Worm (Caenorhabditis elegans) whole organism, L4 larva: Measurements from ENCODE around the gene C35A11.3.
A peak's percentile ranks its signal among the peaks of the same experiment; 100 is the strongest.

Experiments
- aha-1 ChIP-seq: fragments of 150-350 bp; peaks from one replicate; lab custom pipeline; 2014; ENCODE audit warnings: missing biosample characterization, missing genetic modification characterization
- dmd-6 ChIP-seq: fragments of 200-800 bp; sonication (Bioruptor generic); IDR thresholded peaks from 2 replicates; pipeline ENCODE4 v1.3.6; 2022; ENCODE audit warnings: missing genetic modification reagents, missing genetic modification characterization, missing compliant biosample characterization
- dve-1 ChIP-seq: sonication (generic microtip); optimal IDR thresholded peaks from 2 replicates; lab custom pipeline; 2017; ENCODE audit warnings: antibody characterized with exemption, mild to moderate bottlenecking, missing genetic modification characterization, missing compliant biosample characterization; ENCODE audit not compliant: insufficient read depth
- egl-27 ChIP-seq: sonication (generic microtip); optimal IDR thresholded peaks from 3 replicates; lab custom pipeline; 2017; ENCODE audit warnings: missing biosample characterization, missing genetic modification reagents, missing genetic modification characterization
- fkh-10 ChIP-seq: fragments of 150-350 bp; optimal IDR thresholded peaks from 2 replicates; lab custom pipeline; 2014; ENCODE audit warnings: missing biosample characterization, missing genetic modification reagents, missing genetic modification characterization
- fos-1 ChIP-seq: fragments of 150-350 bp; optimal IDR thresholded peaks from 2 replicates; lab custom pipeline; 2014; ENCODE audit warnings: missing biosample characterization, missing genetic modification characterization
- hif-1 ChIP-seq, 2 experiments: sonication (generic microtip); optimal IDR thresholded peaks; 2 replicates each; lab custom pipeline; 2016 to 2017; ENCODE audit warnings: missing compliant biosample characterization in 2 of 2, missing genetic modification characterization in 2 of 2, missing genetic modification reagents in 2 of 2, missing genotype in 2 of 2, mild to moderate bottlenecking in 1 of 2
- mdl-1 ChIP-seq, 2 experiments: fragments of 150-350 bp in 1 of 2; sonication (generic microtip) in 1 of 2; optimal IDR thresholded peaks; 2 replicates each; lab custom pipeline; 2014 to 2017; ENCODE audit warnings: missing biosample characterization in 2 of 2, missing genetic modification characterization in 2 of 2
- nhr-28 ChIP-seq: fragments of 150-350 bp; optimal IDR thresholded peaks from 2 replicates; lab custom pipeline; 2014; ENCODE audit warnings: missing biosample characterization, missing genetic modification characterization
- nhr-48 ChIP-seq: sonication (generic microtip); optimal IDR thresholded peaks from 2 replicates; lab custom pipeline; 2016; ENCODE audit warnings: mild to moderate bottlenecking, missing genetic modification characterization, missing compliant biosample characterization
- tag-97 ChIP-seq: fragments of 200-800 bp; sonication (Bioruptor generic); IDR thresholded peaks from 2 replicates; pipeline ENCODE4 v1.3.6; 2022; ENCODE audit warnings: missing genetic modification characterization, missing compliant biosample characterization
- unc-39 ChIP-seq: sonication (generic microtip); optimal IDR thresholded peaks from 2 replicates; lab custom pipeline; 2017; ENCODE audit warnings: missing biosample characterization, missing genetic modification characterization
- unc-62 ChIP-seq, 3 experiments: fragments of 150-350 bp in 1 of 3; sonication (generic microtip); optimal IDR thresholded peaks in 2 of 3; peaks in 1 of 3; 1 replicate in 1 of 3; 2 replicates in 2 of 3; lab custom pipeline; 2014 to 2017; ENCODE audit warnings: missing biosample characterization in 3 of 3, missing genetic modification characterization in 3 of 3, missing genetic modification reagents in 3 of 3, missing genotype in 1 of 3
- zip-2 ChIP-seq: fragments of 150-350 bp; optimal IDR thresholded peaks from 2 replicates; lab custom pipeline; 2014; ENCODE audit warnings: missing biosample characterization, missing genetic modification characterization

C35A11.3 gene

ce11 chrV:5412808-5413405, 40.7 kb downstream of the C35A11.3 start, which contains the start of gene F08F3.10:
F08F3.10 (plus strand) TSS chrV:5413355.
- TF ChIP-seq unc-39 (tag; lab: Kevin White, UChicago) (no peak), dmd-6 (GFP tag; lab: Robert Waterston, UW) (peak; percentile 65), nhr-48 (tag; lab: Kevin White, UChicago) (peak; percentile 62), mdl-1 (tag; optimal IDR thresholded peaks at IDR 0.05; lab: Kevin White, UChicago) (peak in 1 of 2 experiments; percentile 22), nhr-28 (tag; lab: Kevin White, UChicago) (peak; percentile 31), aha-1 (peak; percentile 83)

ce11 chrV:5419915-5420314, 47.7 kb downstream of the C35A11.3 start, which contains the start of gene F08F3.6:
F08F3.6 (minus strand) TSS chrV:5420067.
- TF ChIP-seq zip-2 (tag; lab: Kevin White, UChicago) = no peak
- no peak for TF ChIP-seq tag-97 (GFP tag; lab: Robert Waterston, UW)
- TF ChIP-seq unc-39 (tag; lab: Kevin White, UChicago) = no peak

- TF ChIP-seq egl-27 (tag; lab: Kevin White, UChicago) (no peak), fkh-10 (GFP tag; lab: Kevin White, UChicago) (no peak), fos-1 (no peak), unc-62 (GFP tag; optimal IDR thresholded peaks at IDR 0.05 in 1 of 2; lab: Kevin White, UChicago) (peak in 1 of 2 experiments; percentile 96), unc-62 (tag; optimal IDR thresholded peaks at IDR 0.05; lab: Kevin White, UChicago) (no peak), hif-1 (tag; optimal IDR thresholded peaks at IDR 0.05; lab: Kevin White, UChicago) (no peak), zip-2 (tag; lab: Kevin White, UChicago) (peak; percentile 66), dve-1 (tag; lab: Kevin White, UChicago) (no peak)
Measured at ce11 chrV:5423120-5423519, 50.9 kb downstream of the C35A11.3 start, which contains the start of gene cyp-14A5. cyp-14A5 (minus strand) TSS chrV:5423282.
